Worm (Caenorhabditis elegans) whole organism, L1 larva: ENCODE results near the gene smrc-1.

ENCODE experiments used
- C04F5.9 ChIP-seq: sonication (generic microtip); optimal IDR thresholded peaks from 2 replicates; lab custom pipeline; 2016; ENCODE audit warnings: missing genetic modification characterization, missing compliant biosample characterization
- C34B4.2 ChIP-seq: sonication (generic microtip); optimal IDR thresholded peaks from 2 replicates; lab custom pipeline; 2017; ENCODE audit warnings: mild to moderate bottlenecking, missing genetic modification characterization, missing compliant biosample characterization
- F16B12.6 ChIP-seq: fragments of 150-350 bp; optimal IDR thresholded peaks from 2 replicates; lab custom pipeline; 2014; ENCODE audit warnings: missing biosample characterization, missing genetic modification characterization
- alr-1 ChIP-seq: fragments of 200-800 bp; sonication (Bioruptor generic); optimal IDR thresholded peaks from 2 replicates; lab custom pipeline; 2018; ENCODE audit warnings: borderline replicate concordance, mild to moderate bottlenecking, missing genetic modification characterization, missing compliant biosample characterization
- ama-1 ChIP-seq: fragments of 150-350 bp; optimal IDR thresholded peaks from 2 replicates; lab custom pipeline; 2014
- blmp-1 ChIP-seq: fragments of 150-350 bp; optimal IDR thresholded peaks from 2 replicates; lab custom pipeline; 2014; ENCODE audit warnings: missing biosample characterization, missing genetic modification characterization
- ceh-8 ChIP-seq: fragments of 200-800 bp; sonication (Bioruptor generic); optimal IDR thresholded peaks from 2 replicates; lab custom pipeline; 2018; ENCODE audit warnings: mild to moderate bottlenecking, missing genetic modification characterization, moderate library complexity, missing compliant biosample characterization
- ceh-82 ChIP-seq, 3 experiments: fragments of 150-350 bp in 1 of 3; sonication (generic microtip) in 2 of 3; optimal IDR thresholded peaks; 2 replicates each; lab custom pipeline; 2014 to 2017; ENCODE audit warnings: missing biosample characterization in 3 of 3, missing genetic modification characterization in 3 of 3
- ceh-88 ChIP-seq: fragments of 200-800 bp; sonication (Bioruptor generic); IDR thresholded peaks from 2 replicates; pipeline ENCODE4 v1.3.6; 2022; ENCODE audit warnings: missing genetic modification characterization, missing compliant biosample characterization
- ces-1 ChIP-seq: fragments of 150-350 bp; optimal IDR thresholded peaks from 2 replicates; lab custom pipeline; 2014; ENCODE audit warnings: missing biosample characterization, missing genetic modification reagents, missing genetic modification characterization
- dpl-1 ChIP-seq, 3 experiments: fragments of 150-350 bp in 2 of 3; sonication (generic microtip) in 1 of 3; optimal IDR thresholded peaks; 2 replicates each; lab custom pipeline; 2014 to 2017; ENCODE audit warnings: missing biosample characterization in 3 of 3, missing genetic modification characterization in 3 of 3, missing genetic modification reagents in 3 of 3
- dsc-1 ChIP-seq: sonication (generic microtip); optimal IDR thresholded peaks from 2 replicates; lab custom pipeline; 2016; ENCODE audit warnings: mild to moderate bottlenecking, missing genetic modification characterization, missing compliant biosample characterization
- efl-1 ChIP-seq, 4 experiments: fragments of 150-350 bp; optimal IDR thresholded peaks in 3 of 4; peaks in 1 of 4; 1 replicate in 1 of 4; 2 replicates in 3 of 4; lab custom pipeline; 2014; ENCODE audit warnings: missing biosample characterization in 2 of 4, missing genetic modification characterization in 2 of 4, missing genetic modification reagents in 2 of 4
- efl-3 ChIP-seq: fragments of 200-800 bp; sonication (Bioruptor generic); optimal IDR thresholded peaks from 2 replicates; lab custom pipeline; 2018; ENCODE audit warnings: mild to moderate bottlenecking, missing genetic modification characterization, missing compliant biosample characterization
- egl-13 ChIP-seq: sonication (generic microtip); optimal IDR thresholded peaks from 2 replicates; lab custom pipeline; 2016; ENCODE audit warnings: missing genotype, missing genetic modification reagents, missing genetic modification characterization, missing compliant biosample characterization
- elt-2 ChIP-seq: sonication (generic microtip); optimal IDR thresholded peaks from 2 replicates; lab custom pipeline; 2016; ENCODE audit warnings: missing genetic modification characterization, mild to moderate bottlenecking, inconsistent platforms, missing compliant biosample characterization, missing genetic modification reagents
- elt-3 ChIP-seq, 6 experiments: fragments of 150-350 bp in 1 of 6; sonication (generic microtip); optimal IDR thresholded peaks; 2 replicates each; lab custom pipeline; 2017 to 2018; ENCODE audit warnings: missing biosample characterization in 6 of 6, missing genetic modification characterization in 6 of 6, inconsistent platforms in 1 of 6
- fkh-10 ChIP-seq: sonication (generic microtip); optimal IDR thresholded peaks from 2 replicates; lab custom pipeline; 2017; ENCODE audit warnings: missing biosample characterization, missing genetic modification reagents, missing genetic modification characterization
- fkh-8 ChIP-seq: sonication (generic microtip); optimal IDR thresholded peaks from 2 replicates; lab custom pipeline; 2016; ENCODE audit warnings: mild to moderate bottlenecking, missing genetic modification characterization, missing compliant biosample characterization
- fos-1 ChIP-seq: fragments of 150-350 bp; optimal IDR thresholded peaks from 2 replicates; lab custom pipeline; 2014; ENCODE audit warnings: missing biosample characterization, missing genetic modification characterization
- hlh-17 ChIP-seq: fragments of 200-800 bp; sonication (Bioruptor generic); optimal IDR thresholded peaks from 2 replicates; lab custom pipeline; 2018; ENCODE audit warnings: missing genetic modification characterization, mild to moderate bottlenecking, missing compliant biosample characterization, moderate library complexity, borderline replicate concordance
- lin-13 ChIP-seq: fragments of 150-350 bp; optimal IDR thresholded peaks from 2 replicates; lab custom pipeline; 2014; ENCODE audit warnings: missing biosample characterization, missing genetic modification reagents, missing genetic modification characterization
- lin-14 ChIP-seq: fragments of 200-800 bp; sonication (Bioruptor generic); optimal IDR thresholded peaks from 2 replicates; lab custom pipeline; 2018; ENCODE audit warnings: mild to moderate bottlenecking, missing genetic modification characterization, moderate library complexity, missing compliant biosample characterization
- lin-15B ChIP-seq: fragments of 150-350 bp; sonication (generic microtip); optimal IDR thresholded peaks from 3 replicates; lab custom pipeline; 2014; ENCODE audit warnings: missing biosample characterization, missing genetic modification characterization
- lir-3 ChIP-seq: sonication (generic microtip); optimal IDR thresholded peaks from 2 replicates; lab custom pipeline; 2016; ENCODE audit warnings: mild to moderate bottlenecking, missing genetic modification characterization, moderate library complexity, missing compliant biosample characterization; ENCODE audit not compliant: poor library complexity
- lsy-2 ChIP-seq, 2 experiments: fragments of 150-350 bp; optimal IDR thresholded peaks; 2 replicates each; lab custom pipeline; 2014; ENCODE audit warnings: missing biosample characterization in 2 of 2, missing genetic modification characterization in 2 of 2
- mef-2 ChIP-seq: fragments of 150-350 bp; optimal IDR thresholded peaks from 2 replicates; lab custom pipeline; 2014; ENCODE audit warnings: missing biosample characterization, missing genetic modification characterization
- nhr-12 ChIP-seq: sonication (generic microtip); optimal IDR thresholded peaks from 2 replicates; lab custom pipeline; 2017; ENCODE audit warnings: missing biosample characterization, missing genetic modification characterization
- nhr-19 ChIP-seq: fragments of 200-800 bp; sonication (Bioruptor generic); conservative IDR thresholded peaks from 2 replicates; pipeline ENCODE4 v1.3.6; 2022; ENCODE audit warnings: missing genetic modification characterization, missing compliant biosample characterization
- nhr-47 ChIP-seq: sonication (generic microtip); optimal IDR thresholded peaks from 2 replicates; lab custom pipeline; 2016; ENCODE audit warnings: mild to moderate bottlenecking, missing genetic modification characterization, moderate library complexity, missing compliant biosample characterization
- nhr-76 ChIP-seq: sonication (generic microtip); optimal IDR thresholded peaks from 2 replicates; lab custom pipeline; 2017; ENCODE audit warnings: missing biosample characterization, missing genetic modification characterization
- nhr-77 ChIP-seq: fragments of 150-350 bp; optimal IDR thresholded peaks from 2 replicates; lab custom pipeline; 2014; ENCODE audit warnings: missing biosample characterization, missing genetic modification characterization
- nhr-84 ChIP-seq: sonication (generic microtip); optimal IDR thresholded peaks from 2 replicates; lab custom pipeline; 2017; ENCODE audit warnings: missing biosample characterization, missing genetic modification characterization
- nhr-90 ChIP-seq: sonication (generic microtip); optimal IDR thresholded peaks from 2 replicates; lab custom pipeline; 2016; ENCODE audit warnings: mild to moderate bottlenecking, missing genetic modification characterization, missing compliant biosample characterization; ENCODE audit not compliant: poor library complexity
- pag-3 ChIP-seq: sonication (generic microtip); optimal IDR thresholded peaks from 2 replicates; lab custom pipeline; 2017; ENCODE audit warnings: missing genetic modification characterization, mild to moderate bottlenecking, missing compliant biosample characterization, antibody characterized with exemption, borderline replicate concordance; ENCODE audit not compliant: insufficient read depth
- pqm-1 ChIP-seq: sonication (generic microtip); optimal IDR thresholded peaks from 3 replicates; lab custom pipeline; 2017; ENCODE audit warnings: missing biosample characterization, missing genetic modification characterization
- sptf-1 ChIP-seq: fragments of 150-350 bp; optimal IDR thresholded peaks from 2 replicates; lab custom pipeline; 2014; ENCODE audit warnings: missing biosample characterization, missing genetic modification characterization
- sup-37 ChIP-seq: fragments of 200-800 bp; sonication (Bioruptor generic); optimal IDR thresholded peaks from 2 replicates; lab custom pipeline; 2018; ENCODE audit warnings: mild to moderate bottlenecking, missing genetic modification characterization, missing compliant biosample characterization
- unc-30 ChIP-seq: sonication (generic microtip); optimal IDR thresholded peaks from 2 replicates; lab custom pipeline; 2017; ENCODE audit warnings: missing biosample characterization, missing genetic modification characterization
- zag-1 ChIP-seq: fragments of 150-350 bp; optimal IDR thresholded peaks from 2 replicates; lab custom pipeline; 2014; ENCODE audit warnings: missing biosample characterization, missing genetic modification characterization
- zip-4 ChIP-seq: fragments of 200-800 bp; sonication (Bioruptor generic); optimal IDR thresholded peaks from 2 replicates; lab custom pipeline; 2018; ENCODE audit warnings: mild to moderate bottlenecking, missing genetic modification characterization, moderate library complexity, missing compliant biosample characterization
- ztf-11 ChIP-seq, 2 experiments: sonication (generic microtip); optimal IDR thresholded peaks; 2 replicates each; lab custom pipeline; 2016 to 2017; ENCODE audit warnings: missing genetic modification characterization in 2 of 2, missing biosample characterization in 1 of 2, missing compliant biosample characterization in 1 of 2
- ztf-4 ChIP-seq: fragments of 150-350 bp; optimal IDR thresholded peaks from 2 replicates; lab custom pipeline; 2014; ENCODE audit warnings: missing biosample characterization, missing genetic modification characterization

Gene smrc-1

ce11 chrIII:6432939-6433338 lies 42.2 kb downstream of the smrc-1 start, which contains the start of gene vps-16:
TSS of gene vps-16 (plus strand) at chrIII:6433239.
- TF ChIP-seq lin-15B (tag; lab: Kevin White, UChicago) (no peak), blmp-1 (tag; lab: Kevin White, UChicago) (no peak)
- TF ChIP-seq, all 84 proteins: peak for 0

ce11 chrIII:6436308-6436707 lies 45.6 kb downstream of the smrc-1 start, which contains the start of gene C05D11.1:
TSS of gene C05D11.1 (plus strand) at chrIII:6436608.
- TF ChIP-seq lin-13 (GFP tag; lab: Kevin White, UChicago) (no peak), F16B12.6 (tag; lab: Kevin White, UChicago) (no peak), C04F5.9 (tag; lab: Kevin White, UChicago) (no peak), fkh-10 (no peak), unc-30 (tag; lab: Kevin White, UChicago) (no peak), fos-1 (tag; lab: Kevin White, UChicago) (no peak), nhr-76 (tag; lab: Kevin White, UChicago) (no peak), pag-3 (no peak), ama-1 (no peak), nhr-77 (tag; lab: Kevin White, UChicago) (no peak), hlh-17 (GFP tag; lab: Kevin White, UChicago) (no peak)

ce11 chrIII:6439854-6440253 lies 49.1 kb downstream of the smrc-1 start:
- TF ChIP-seq nhr-47 (tag; lab: Kevin White, UChicago): no peak
- no peak for TF ChIP-seq nhr-84
- TF ChIP-seq hlh-17 (GFP tag; lab: Kevin White, UChicago): no peak
- TF ChIP-seq nhr-19 (GFP tag; lab: Robert Waterston, UW): no peak
- TF ChIP-seq elt-3 (tag; optimal IDR thresholded peaks at IDR 0.05; lab: Kevin White, UChicago): no peak
- TF ChIP-seq fkh-10: no peak
- no peak for TF ChIP-seq C34B4.2 (tag; lab: Kevin White, UChicago)
- TF ChIP-seq C04F5.9 (tag; lab: Kevin White, UChicago): no peak
- TF ChIP-seq nhr-90 (tag; lab: Kevin White, UChicago): no peak
- no peak for TF ChIP-seq zag-1 (tag; lab: Kevin White, UChicago)
- no peak for TF ChIP-seq sptf-1
- no peak for TF ChIP-seq efl-1 (optimal IDR thresholded peaks at IDR 0.05; lab: Kevin White, UChicago)
- TF ChIP-seq efl-1 (GFP tag; optimal IDR thresholded peaks at IDR 0.05 in 1 of 2; lab: Kevin White, UChicago): no peak
- TF ChIP-seq elt-2: no peak

- TF ChIP-seq fkh-10 (no peak), sup-37 (GFP tag; lab: Kevin White, UChicago) (no peak), lir-3 (tag; lab: Kevin White, UChicago) (no peak), nhr-12 (no peak), lin-13 (GFP tag; lab: Kevin White, UChicago) (peak; percentile 1), dpl-1 (GFP tag; optimal IDR thresholded peaks at IDR 0.05; lab: Kevin White, UChicago) (peak; percentile 71 to 83 (median 75)), lsy-2 (tag; optimal IDR thresholded peaks at IDR 0.05; lab: Kevin White, UChicago) (peak in 1 of 2 experiments; percentile 55), lin-14 (GFP tag; lab: Kevin White, UChicago) (no peak), ces-1 (GFP tag; lab: Kevin White, UChicago) (no peak), zip-4 (GFP tag; lab: Kevin White, UChicago) (no peak), F16B12.6 (tag; lab: Kevin White, UChicago) (peak; percentile 76), mef-2 (no peak), ceh-82 (tag; optimal IDR thresholded peaks at IDR 0.05; lab: Kevin White, UChicago) (peak in 1 of 3 experiments; percentile 15), pag-3 (no peak), unc-30 (tag; lab: Kevin White, UChicago) (no peak), ceh-88 (GFP tag; lab: Robert Waterston, UW) (no peak), egl-13 (tag; lab: Kevin White, UChicago) (no peak), efl-3 (no peak), fkh-8 (tag; lab: Kevin White, UChicago) (no peak), ztf-4 (tag; lab: Kevin White, UChicago) (no peak), efl-1 (optimal IDR thresholded peaks at IDR 0.05; lab: Kevin White, UChicago) (peak; percentile 81 to 84), efl-1 (GFP tag; optimal IDR thresholded peaks at IDR 0.05 in 1 of 2; lab: Kevin White, UChicago) (peak; percentile 84 to 98), pqm-1 (tag; lab: Kevin White, UChicago) (no peak), alr-1 (tag; lab: Kevin White, UChicago) (no peak), ztf-11 (tag; optimal IDR thresholded peaks at IDR 0.05; lab: Kevin White, UChicago) (no peak), ceh-8 (GFP tag; lab: Kevin White, UChicago) (no peak), C34B4.2 (tag; lab: Kevin White, UChicago) (no peak), dsc-1 (tag; lab: Kevin White, UChicago) (no peak)
Observed at ce11 chrIII:6442305-6443125, 51.8 kb downstream of the smrc-1 start, which contains the start of gene mel-32. TSS of gene mel-32 (minus strand) at chrIII:6443000.
